Worm (Caenorhabditis elegans) whole organism, early embryonic: ENCODE data around the gene taf-11.3.

ENCODE experiments used
- B0310.2 ChIP-seq: sonication (generic microtip); optimal IDR thresholded peaks from 2 replicates; lab custom pipeline; 2016; ENCODE audit warnings: mild to moderate bottlenecking, missing genetic modification characterization, missing compliant biosample characterization
- F13C5.2 ChIP-seq: sonication (generic microtip); optimal IDR thresholded peaks from 2 replicates; lab custom pipeline; 2017; ENCODE audit warnings: mild to moderate bottlenecking, missing genetic modification characterization, inconsistent platforms, missing compliant biosample characterization
- ama-1 ChIP-seq: fragments of 150-350 bp; optimal IDR thresholded peaks from 2 replicates; lab custom pipeline; 2014
- flt-1 ChIP-seq: fragments of 200-800 bp; sonication (Bioruptor generic); IDR thresholded peaks from 2 replicates; pipeline ENCODE4 v1.3.6; 2022; ENCODE audit warnings: missing genetic modification characterization, missing compliant biosample characterization
- hmg-4 ChIP-seq: fragments of 200-800 bp; sonication (Bioruptor generic); optimal IDR thresholded peaks from 2 replicates; lab custom pipeline; 2018; ENCODE audit warnings: mild to moderate bottlenecking, missing genetic modification characterization, missing compliant biosample characterization
- pes-1 ChIP-seq: fragments of 200-800 bp; sonication (Bioruptor generic); IDR thresholded peaks from 2 replicates; pipeline ENCODE4 v1.3.6; 2022; ENCODE audit warnings: missing genetic modification reagents, missing genetic modification characterization, missing compliant biosample characterization

ce11 chrIII:10524823-10525222 lies 19.8 kb upstream of the taf-11.3 start:
- TF ChIP-seq ama-1 (no peak), F13C5.2 (tag; lab: Kevin White, UChicago) (no peak), flt-1 (no peak), hmg-4 (GFP tag; lab: Kevin White, UChicago) (no peak), B0310.2 (tag; lab: Kevin White, UChicago) (no peak), pes-1 (GFP tag; lab: Robert Waterston, UW) (no peak)
